Fruit fly (Drosophila melanogaster): Measurements from ENCODE around the gene CG42854.

DNA sequence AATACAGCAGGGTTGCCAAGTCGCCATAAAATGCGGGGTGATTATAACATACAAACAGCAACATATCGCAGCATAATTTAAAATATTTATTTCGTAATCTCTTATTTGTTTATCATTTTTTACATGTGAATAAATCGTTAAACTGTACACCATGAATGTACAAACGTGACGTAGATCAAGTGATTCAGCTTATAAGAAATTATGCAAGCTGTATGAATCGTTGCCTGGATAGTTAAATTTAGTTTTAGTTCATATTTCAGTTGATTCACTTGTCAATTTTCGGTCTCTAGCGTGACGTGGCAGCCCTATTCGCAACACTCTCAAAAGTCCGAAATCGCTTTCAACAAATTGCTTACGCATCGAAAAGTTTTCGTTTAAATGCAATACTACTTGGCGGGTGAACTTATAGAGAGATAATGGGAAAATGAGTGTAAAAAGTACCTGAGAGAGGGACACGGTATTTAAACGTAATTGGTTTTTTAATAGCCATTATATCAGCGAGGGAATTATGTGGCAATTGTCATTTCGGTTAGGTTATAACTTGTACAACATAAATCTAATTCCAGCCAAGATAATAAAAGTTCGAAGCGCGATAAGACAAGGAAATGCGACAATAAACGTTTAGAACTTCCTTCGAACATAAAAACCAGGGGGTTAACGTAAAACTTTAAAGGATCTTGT is 45.4 kb upstream of the CG42854 start:
- TF ChIP-seq CG34406 (GFP tag; optimal IDR thresholded peaks at IDR 0.05) (peak; percentile 78), CG10669 (GFP tag; optimal IDR thresholded peaks at IDR 0.05) (peak; percentile 39), CG31627 (GFP tag; optimal IDR thresholded peaks at IDR 0.05) (peak; percentile 77), fd59A (GFP tag; optimal IDR thresholded peaks at IDR 0.05) (peak; percentile 8), vri (GFP tag; optimal IDR thresholded peaks at IDR 0.05) (peak; percentile 43), CG8632 (GFP tag; optimal IDR thresholded peaks at IDR 0.05) (peak; percentile 62)
